Fruit fly (Drosophila melanogaster) whole organism, pupa: ENCODE results near the gene Karl.

Experiments used
- CG10348 ChIP-seq: fragments of 200-800 bp; sonication (Bioruptor generic); IDR thresholded peaks from 2 replicates; pipeline ENCODE4 v1.3.6; 2022; ENCODE audit warnings: missing biosample characterization, missing genetic modification characterization
- CG12605 ChIP-seq: fragments of 200-800 bp; sonication (Bioruptor generic); IDR thresholded peaks from 2 replicates; pipeline ENCODE4 v1.3.6; 2022; ENCODE audit warnings: missing biosample characterization, missing genetic modification characterization
- CG13204 ChIP-seq: fragments of 200-800 bp; sonication (Bioruptor generic); optimal IDR thresholded peaks from 2 replicates; lab custom pipeline; 2018; ENCODE audit warnings: missing biosample characterization, mild to moderate bottlenecking, missing genetic modification characterization, moderate library complexity
- CG14655 ChIP-seq: fragments of 200-800 bp; sonication (Bioruptor generic); optimal IDR thresholded peaks from 3 replicates; lab custom pipeline; 2017; ENCODE audit warnings: mild to moderate bottlenecking, missing biosample characterization, missing genetic modification reagents, missing genetic modification characterization
- CG15710 ChIP-seq: fragments of 200-800 bp; sonication (Bioruptor generic); optimal IDR thresholded peaks from 2 replicates; lab custom pipeline; 2018; ENCODE audit warnings: missing biosample characterization, mild to moderate bottlenecking, missing genetic modification characterization, moderate library complexity
- CG17806 ChIP-seq: fragments of 200-800 bp; sonication (Bioruptor generic); optimal IDR thresholded peaks from 2 replicates; lab custom pipeline; 2018; ENCODE audit warnings: missing biosample characterization, mild to moderate bottlenecking, missing genetic modification characterization, moderate library complexity
- CG32121 ChIP-seq: fragments of 200-800 bp; sonication (Bioruptor generic); IDR thresholded peaks from 2 replicates; pipeline ENCODE4 v1.3.6; 2022; ENCODE audit warnings: missing biosample characterization, missing genetic modification characterization
- CG34367 ChIP-seq: fragments of 200-800 bp; sonication (Bioruptor generic); optimal IDR thresholded peaks from 2 replicates; lab custom pipeline; 2018; ENCODE audit warnings: missing biosample characterization, mild to moderate bottlenecking, missing genetic modification characterization
- CG4496 ChIP-seq: fragments of 200-800 bp; sonication (Bioruptor generic); IDR thresholded peaks from 3 replicates; pipeline ENCODE4 v1.3.6; 2022; ENCODE audit warnings: missing biosample characterization, missing genetic modification characterization
- CG8159 ChIP-seq: fragments of 200-800 bp; sonication (Bioruptor generic); optimal IDR thresholded peaks from 3 replicates; lab custom pipeline; 2018; ENCODE audit warnings: missing biosample characterization, mild to moderate bottlenecking, missing genetic modification characterization, moderate library complexity
- CG8301 ChIP-seq: fragments of 200-800 bp; sonication (Bioruptor generic); optimal IDR thresholded peaks from 2 replicates; lab custom pipeline; 2018; ENCODE audit warnings: missing biosample characterization, mild to moderate bottlenecking, missing genetic modification characterization
- CG9948 ChIP-seq: fragments of 200-800 bp; sonication (Bioruptor generic); optimal IDR thresholded peaks from 2 replicates; lab custom pipeline; 2018; ENCODE audit warnings: missing biosample characterization, mild to moderate bottlenecking, missing genetic modification characterization, moderate library complexity
- D1 ChIP-seq: fragments of 200-800 bp; sonication (Bioruptor generic); optimal IDR thresholded peaks from 2 replicates; lab custom pipeline; 2018; ENCODE audit warnings: missing biosample characterization, mild to moderate bottlenecking, missing genetic modification characterization, moderate library complexity
- EcR ChIP-seq: fragments of 200-800 bp; sonication (Bioruptor generic); optimal IDR thresholded peaks from 3 replicates; lab custom pipeline; 2019; ENCODE audit warnings: missing biosample characterization, missing genetic modification characterization, mild to moderate bottlenecking, moderate library complexity, missing genetic modification reagents
- Ets98B ChIP-seq: fragments of 200-800 bp; sonication (Bioruptor generic); IDR thresholded peaks from 2 replicates; pipeline ENCODE4 v1.3.6; 2022; ENCODE audit warnings: missing biosample characterization, missing genetic modification characterization
- Pif1A ChIP-seq: fragments of 200-800 bp; sonication (Bioruptor generic); optimal IDR thresholded peaks from 3 replicates; lab custom pipeline; 2016; ENCODE audit warnings: missing biosample characterization, missing genetic modification characterization
- Pif1B ChIP-seq: fragments of 200-800 bp; sonication (Bioruptor generic); optimal IDR thresholded peaks from 3 replicates; lab custom pipeline; 2016; ENCODE audit warnings: missing biosample characterization, missing genetic modification characterization
- Snoo ChIP-seq: fragments of 200-800 bp; sonication (Bioruptor generic); optimal IDR thresholded peaks from 3 replicates; lab custom pipeline; 2017; ENCODE audit warnings: missing biosample characterization, mild to moderate bottlenecking, missing genetic modification characterization, inconsistent platforms
- fd96Ca ChIP-seq: fragments of 200-800 bp; sonication (Bioruptor generic); IDR thresholded peaks from 3 replicates; pipeline ENCODE4 v1.3.6; 2022; ENCODE audit warnings: missing biosample characterization, missing genetic modification characterization
- gl ChIP-seq: fragments of 200-800 bp; sonication (Bioruptor generic); optimal IDR thresholded peaks from 2 replicates; lab custom pipeline; 2018; ENCODE audit warnings: missing biosample characterization, mild to moderate bottlenecking, missing genetic modification characterization
- rn ChIP-seq: fragments of 200-800 bp; sonication (Bioruptor generic); IDR thresholded peaks from 2 replicates; pipeline ENCODE4 v1.3.6; 2022; ENCODE audit warnings: missing biosample characterization, missing genetic modification characterization

Karl gene

dm6 chrX:11796925-11797324 is 9.7 kb downstream of the Karl start:
- TF ChIP-seq Pif1A (GFP tag; lab: Kevin White, UChicago): no peak
- TF ChIP-seq CG4496 (GFP tag; lab: Robert Waterston, UW): no peak
- no peak for TF ChIP-seq CG12605
- no peak for TF ChIP-seq CG32121 (GFP tag; lab: Robert Waterston, UW)

dm6 chrX:11798522-11798921 is 11.3 kb downstream of the Karl start:
- TF ChIP-seq CG10348 (GFP tag; lab: Robert Waterston, UW): no peak
- TF ChIP-seq Pif1A (GFP tag; lab: Kevin White, UChicago): no peak
- no peak for TF ChIP-seq CG13204
- TF ChIP-seq CG17806: no peak
- no peak for TF ChIP-seq fd96Ca (GFP tag; lab: Robert Waterston, UW)
- no peak for TF ChIP-seq gl (tag; lab: Kevin White, UChicago)
- TF ChIP-seq CG15710 (tag; lab: Kevin White, UChicago): no peak
- no peak for TF ChIP-seq Pif1B (GFP tag; lab: Kevin White, UChicago)
- TF ChIP-seq rn (GFP tag; lab: Robert Waterston, UW): no peak
- no peak for TF ChIP-seq CG8159 (tag; lab: Kevin White, UChicago)
- TF ChIP-seq D1: no peak
- no peak for TF ChIP-seq CG12605
- TF ChIP-seq CG32121 (GFP tag; lab: Robert Waterston, UW): no peak
- no peak for TF ChIP-seq CG34367 (tag; lab: Kevin White, UChicago)

- TF ChIP-seq CG4496 (GFP tag; lab: Robert Waterston, UW) (0 out of 3 replicates have a peak, but pooled peaks have one; percentile 13), Pif1A (GFP tag; lab: Kevin White, UChicago) (no peak)
Observed at dm6 chrX:11799931-11800330, 12.8 kb downstream of the Karl start.

dm6 chrX:11805066-11805766 is 18.0 kb downstream of the Karl start:
- TF ChIP-seq Pif1B (GFP tag; lab: Kevin White, UChicago) (no peak), gl (tag; lab: Kevin White, UChicago) (peak; percentile 5), fd96Ca (GFP tag; lab: Robert Waterston, UW) (no peak), CG10348 (GFP tag; lab: Robert Waterston, UW) (no peak), CG34367 (tag; lab: Kevin White, UChicago) (no peak), CG32121 (GFP tag; lab: Robert Waterston, UW) (0 out of 2 replicates have a peak, but pooled peaks have one; percentile 17), CG17806 (no peak), CG14655 (GFP tag; lab: Kevin White, UChicago) (peak; percentile 23), CG8159 (tag; lab: Kevin White, UChicago) (no peak), Ets98B (no peak; the same call in 1 of the 2 replicates), Snoo (tag; lab: Kevin White, UChicago) (no peak), CG15710 (tag; lab: Kevin White, UChicago) (no peak), CG4496 (GFP tag; lab: Robert Waterston, UW) (0 out of 3 replicates have a peak, but pooled peaks have one; percentile 27), D1 (no peak), rn (GFP tag; lab: Robert Waterston, UW) (no peak), CG13204 (peak; percentile 15), Pif1A (GFP tag; lab: Kevin White, UChicago) (no peak), CG12605 (no peak), CG8301 (tag; lab: Kevin White, UChicago) (peak; percentile 3), EcR (GFP tag; lab: Kevin White, UChicago) (peak; percentile 94), CG9948 (tag; lab: Kevin White, UChicago) (no peak)
- TF ChIP-seq, all 21 proteins: peak for 7

- no peak for TF ChIP-seq Pif1A (GFP tag; lab: Kevin White, UChicago)
- no peak for TF ChIP-seq CG34367 (tag; lab: Kevin White, UChicago)
- no peak for TF ChIP-seq rn (GFP tag; lab: Robert Waterston, UW)
- no peak for TF ChIP-seq CG17806
- TF ChIP-seq CG4496 (GFP tag; lab: Robert Waterston, UW): 0 out of 3 replicates have a peak, but pooled peaks have one; percentile 42
- TF ChIP-seq CG12605: no peak
- no peak for TF ChIP-seq CG13204
- TF ChIP-seq fd96Ca (GFP tag; lab: Robert Waterston, UW): no peak; the same call in 2 of the 3 replicates
- no peak for TF ChIP-seq CG14655 (GFP tag; lab: Kevin White, UChicago)
- TF ChIP-seq Snoo (tag; lab: Kevin White, UChicago): no peak
- 0 out of 2 replicates have a peak, but pooled peaks have one; percentile 16 for TF ChIP-seq CG32121 (GFP tag; lab: Robert Waterston, UW)
- no peak for TF ChIP-seq CG8301 (tag; lab: Kevin White, UChicago)
- no peak for TF ChIP-seq CG15710 (tag; lab: Kevin White, UChicago)
- TF ChIP-seq D1: no peak
- TF ChIP-seq Pif1B (GFP tag; lab: Kevin White, UChicago): no peak
- no peak for TF ChIP-seq CG9948 (tag; lab: Kevin White, UChicago)
- 0 out of 2 replicates have a peak, but pooled peaks have one; percentile 20 for TF ChIP-seq Ets98B
- TF ChIP-seq CG10348 (GFP tag; lab: Robert Waterston, UW): no peak
- TF ChIP-seq gl (tag; lab: Kevin White, UChicago): peak; percentile 5
Observed at dm6 chrX:11806196-11806595, 19.0 kb downstream of the Karl start.
